Fruit fly (Drosophila melanogaster) whole organism, adult: ENCODE results near the gene CG9514.

Source experiments
- CG11617 ChIP-seq: fragments of 200-800 bp; sonication (Bioruptor generic); optimal IDR thresholded peaks from 2 replicates; lab custom pipeline; 2017; ENCODE audit warnings: mild to moderate bottlenecking, missing biosample characterization, missing genetic modification reagents, missing genetic modification characterization
- CG12768 ChIP-seq: fragments of 200-800 bp; sonication (Bioruptor generic); optimal IDR thresholded peaks from 2 replicates; lab custom pipeline; 2017; ENCODE audit warnings: missing biosample characterization, missing genetic modification characterization, mild to moderate bottlenecking, moderate library complexity, missing genetic modification reagents
- CG14711 ChIP-seq: fragments of 200-800 bp; sonication (Bioruptor generic); optimal IDR thresholded peaks from 2 replicates; lab custom pipeline; 2018; ENCODE audit warnings: missing biosample characterization, mild to moderate bottlenecking, missing genetic modification characterization, moderate library complexity
- CG1620 ChIP-seq: fragments of 200-800 bp; sonication (Bioruptor generic); optimal IDR thresholded peaks from 2 replicates; lab custom pipeline; 2016; ENCODE audit warnings: missing biosample characterization, missing genetic modification characterization
- CG33017 ChIP-seq: fragments of 200-800 bp; sonication (Bioruptor generic); optimal IDR thresholded peaks from 2 replicates; lab custom pipeline; 2018; ENCODE audit warnings: missing biosample characterization, mild to moderate bottlenecking, missing genetic modification characterization, moderate library complexity
- CG5204 ChIP-seq: fragments of 200-800 bp; sonication (Bioruptor generic); optimal IDR thresholded peaks from 2 replicates; lab custom pipeline; 2016; ENCODE audit warnings: missing biosample characterization, missing genetic modification characterization
- CG7045 ChIP-seq: fragments of 200-800 bp; sonication (Bioruptor generic); optimal IDR thresholded peaks from 2 replicates; lab custom pipeline; 2017; ENCODE audit warnings: missing biosample characterization, mild to moderate bottlenecking, missing genetic modification characterization
- CG7101 ChIP-seq: fragments of 200-800 bp; sonication (Bioruptor generic); optimal IDR thresholded peaks from 2 replicates; lab custom pipeline; 2018; ENCODE audit warnings: missing biosample characterization, mild to moderate bottlenecking, missing genetic modification characterization, moderate library complexity
- Clk ChIP-seq: fragments of 200-800 bp; sonication (Bioruptor generic); optimal IDR thresholded peaks from 2 replicates; lab custom pipeline; 2017; ENCODE audit warnings: missing biosample characterization, missing genetic modification characterization
- Crg-1 ChIP-seq: fragments of 200-800 bp; sonication (Bioruptor generic); optimal IDR thresholded peaks from 2 replicates; lab custom pipeline; 2016; ENCODE audit warnings: missing biosample characterization, missing genetic modification characterization
- Hr96 ChIP-seq: fragments of 200-800 bp; sonication (Bioruptor generic); optimal IDR thresholded peaks from 2 replicates; lab custom pipeline; 2016; ENCODE audit warnings: missing biosample characterization, missing genetic modification characterization
- Mnt ChIP-seq: fragments of 200-800 bp; sonication (Bioruptor generic); optimal IDR thresholded peaks from 2 replicates; lab custom pipeline; 2016; ENCODE audit warnings: missing biosample characterization, mild to moderate bottlenecking, missing genetic modification characterization
- bab1 ChIP-seq: fragments of 200-800 bp; sonication (Bioruptor generic); optimal IDR thresholded peaks from 3 replicates; lab custom pipeline; 2019; ENCODE audit warnings: missing biosample characterization, mild to moderate bottlenecking, missing genetic modification characterization, moderate library complexity
- cic ChIP-seq: fragments of 200-800 bp; sonication (Bioruptor generic); optimal IDR thresholded peaks from 2 replicates; lab custom pipeline; 2017; ENCODE audit warnings: missing biosample characterization, mild to moderate bottlenecking, missing genetic modification characterization, moderate library complexity
- cnc ChIP-seq, 2 experiments: fragments of >200 bp; optimal IDR thresholded peaks; 2 replicates each; lab custom pipeline; 2017
- kay ChIP-seq: fragments of 200-800 bp; sonication (Bioruptor generic); peaks from one replicate; lab custom pipeline; 2016; ENCODE audit warnings: missing biosample characterization, missing genetic modification characterization, borderline replicate concordance
- ovo ChIP-seq: fragments of 200-800 bp; sonication (Bioruptor generic); optimal IDR thresholded peaks from 2 replicates; lab custom pipeline; 2016; ENCODE audit warnings: missing biosample characterization, missing genetic modification characterization
- pad ChIP-seq: fragments of 200-800 bp; sonication (Bioruptor generic); optimal IDR thresholded peaks from 3 replicates; lab custom pipeline; 2017; ENCODE audit warnings: missing biosample characterization, missing genetic modification characterization, mild to moderate bottlenecking, moderate library complexity, missing genetic modification reagents
- tj ChIP-seq: fragments of 200-800 bp; sonication (Bioruptor generic); optimal IDR thresholded peaks from 3 replicates; lab custom pipeline; 2017; ENCODE audit warnings: missing biosample characterization, mild to moderate bottlenecking, missing genetic modification characterization, moderate library complexity
- toe ChIP-seq: fragments of 200-800 bp; sonication (Bioruptor generic); optimal IDR thresholded peaks from 2 replicates; lab custom pipeline; 2016; ENCODE audit warnings: missing biosample characterization, missing genetic modification characterization

The CG9514 gene

DNA sequence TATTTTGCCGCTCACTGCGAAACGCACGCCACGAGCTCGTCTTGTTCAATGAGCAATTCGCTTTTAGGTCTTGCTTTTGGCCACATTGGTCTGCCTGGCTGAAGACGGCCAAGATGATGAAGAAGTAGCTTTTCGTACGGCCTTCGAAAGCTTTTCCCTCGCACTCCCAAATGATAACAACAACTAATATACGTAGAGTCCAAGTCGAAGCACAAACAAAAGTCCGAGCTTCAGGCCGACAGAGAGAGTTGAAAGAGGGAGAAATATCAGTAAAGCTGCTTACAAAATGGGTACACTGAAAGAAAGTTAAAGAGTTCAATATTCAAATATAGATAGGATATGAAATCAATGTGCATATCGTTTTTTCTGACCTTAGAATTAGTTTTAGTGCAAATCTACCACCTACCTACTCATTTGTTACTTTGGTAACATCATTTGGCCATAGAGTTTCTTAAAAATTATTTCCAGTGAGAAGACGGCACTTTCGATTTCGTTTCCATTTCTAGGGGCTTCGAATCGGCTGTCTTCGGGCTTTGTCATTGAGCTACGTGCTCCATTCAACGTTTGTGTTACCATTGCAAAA is 14.1 kb downstream of the CG9514 start, which contains the start of the genes CG45064 and CG45065:
Gene CG45064 (minus strand): TSS at position 51 of the 583 bp plus-strand sequence.
Gene CG45065 (minus strand): TSS at position 51 of the 583 bp plus-strand sequence.
- TF ChIP-seq bab1 (GFP tag; lab: Kevin White, UChicago): peak; percentile 54
- TF ChIP-seq CG7101 (tag; lab: Kevin White, UChicago): peak; percentile 3
- TF ChIP-seq ovo (GFP tag; lab: Kevin White, UChicago): no peak

DNA sequence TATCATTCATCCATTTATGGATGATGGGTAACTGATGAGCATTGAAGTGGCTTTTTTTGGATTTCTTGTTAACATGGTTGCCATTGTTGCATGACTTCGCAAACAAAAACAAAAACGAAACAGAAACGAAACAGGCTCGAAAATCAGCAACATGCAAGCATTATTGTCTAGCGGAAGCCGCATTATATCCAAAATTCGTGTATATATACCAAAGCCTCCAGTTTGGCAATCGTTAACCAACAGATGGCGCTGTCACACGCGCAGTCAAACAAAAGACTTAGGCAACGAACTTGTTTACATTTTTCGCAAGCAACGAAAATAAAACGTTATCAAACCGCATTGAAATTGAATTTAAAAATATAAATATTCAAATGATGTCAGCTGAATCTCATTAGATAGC is 17.8 kb downstream of the CG9514 start:
- TF ChIP-seq CG1620 (GFP tag; lab: Kevin White, UChicago): no peak
- TF ChIP-seq CG5204: no peak
- TF ChIP-seq ovo (GFP tag; lab: Kevin White, UChicago): no peak
- TF ChIP-seq bab1 (GFP tag; lab: Kevin White, UChicago): no peak
- TF ChIP-seq CG14711 (tag; lab: Kevin White, UChicago): no peak
- TF ChIP-seq Clk: no peak
- no peak for TF ChIP-seq CG12768 (GFP tag; lab: Kevin White, UChicago)
- TF ChIP-seq CG7045 (GFP tag; lab: Kevin White, UChicago): no peak
- TF ChIP-seq Crg-1 (GFP tag; lab: Kevin White, UChicago): no peak
- TF ChIP-seq cic: no peak
- no peak for TF ChIP-seq CG33017 (tag; lab: Kevin White, UChicago)
- no peak for TF ChIP-seq tj (GFP tag; lab: Kevin White, UChicago)
- TF ChIP-seq toe: no peak
- TF ChIP-seq CG11617: no peak
- no peak for TF ChIP-seq kay (GFP tag; lab: Kevin White, UChicago)
- no peak for TF ChIP-seq Mnt (GFP tag; lab: Kevin White, UChicago)

DNA sequence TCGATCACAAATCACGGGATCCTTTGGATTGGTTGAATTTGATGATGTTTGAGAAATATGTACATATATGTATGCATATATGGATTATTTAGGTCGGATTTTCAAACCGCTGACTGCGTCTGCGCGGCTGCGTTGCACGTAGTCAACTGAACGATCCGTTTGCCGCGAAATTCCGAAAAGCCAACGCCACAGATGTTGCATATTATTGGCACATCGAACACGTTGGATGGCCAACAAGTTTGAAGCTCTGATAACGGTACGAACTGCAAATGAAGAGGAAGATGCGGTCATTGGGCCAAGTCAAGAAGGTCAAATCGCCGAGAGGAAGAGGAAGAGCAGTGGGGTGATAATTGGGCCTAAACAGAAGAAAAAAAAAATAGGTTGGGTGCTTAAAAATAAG is 25.7 kb downstream of the CG9514 start, which contains the start of gene CG9518:
Gene CG9518 (minus strand): TSS at position 154 of the 400 bp plus-strand sequence.
- no peak for TF ChIP-seq Hr96
- no peak for TF ChIP-seq toe
- no peak for TF ChIP-seq cic
- no peak for TF ChIP-seq CG12768 (GFP tag; lab: Kevin White, UChicago)
- no peak for TF ChIP-seq CG11617
- no peak for TF ChIP-seq ovo (GFP tag; lab: Kevin White, UChicago)
- TF ChIP-seq tj (GFP tag; lab: Kevin White, UChicago): no peak
- TF ChIP-seq kay (GFP tag; lab: Kevin White, UChicago): no peak
- no peak for TF ChIP-seq CG7101 (tag; lab: Kevin White, UChicago)
- TF ChIP-seq CG14711 (tag; lab: Kevin White, UChicago): no peak
- no peak for TF ChIP-seq Clk
- no peak for TF ChIP-seq bab1 (GFP tag; lab: Kevin White, UChicago)

DNA sequence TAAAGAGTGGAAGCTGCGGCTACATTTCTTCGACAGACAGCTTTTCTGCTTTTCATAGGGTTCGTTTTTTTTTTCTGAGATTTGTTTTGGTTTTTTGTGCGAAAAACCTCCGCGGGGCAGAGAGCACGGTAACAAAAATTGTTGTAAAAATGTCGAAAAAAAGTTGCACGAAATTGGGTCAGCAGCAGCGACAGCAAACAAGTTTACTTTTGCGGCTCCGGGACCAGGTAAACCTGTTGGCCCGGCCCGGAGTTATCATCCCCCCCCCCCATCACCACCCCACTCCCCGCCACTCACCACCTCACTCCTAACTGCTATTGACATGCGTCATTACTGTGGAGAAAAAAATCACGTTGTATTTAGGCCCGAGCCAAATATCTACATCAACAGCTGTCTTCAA is 28.3 kb downstream of the CG9514 start:
- TF ChIP-seq tj (GFP tag; lab: Kevin White, UChicago): no peak
- TF ChIP-seq CG11617: no peak
- no peak for TF ChIP-seq Hr96
- no peak for TF ChIP-seq Mnt (GFP tag; lab: Kevin White, UChicago)
- TF ChIP-seq CG7101 (tag; lab: Kevin White, UChicago): no peak
- TF ChIP-seq Crg-1 (GFP tag; lab: Kevin White, UChicago): no peak

DNA sequence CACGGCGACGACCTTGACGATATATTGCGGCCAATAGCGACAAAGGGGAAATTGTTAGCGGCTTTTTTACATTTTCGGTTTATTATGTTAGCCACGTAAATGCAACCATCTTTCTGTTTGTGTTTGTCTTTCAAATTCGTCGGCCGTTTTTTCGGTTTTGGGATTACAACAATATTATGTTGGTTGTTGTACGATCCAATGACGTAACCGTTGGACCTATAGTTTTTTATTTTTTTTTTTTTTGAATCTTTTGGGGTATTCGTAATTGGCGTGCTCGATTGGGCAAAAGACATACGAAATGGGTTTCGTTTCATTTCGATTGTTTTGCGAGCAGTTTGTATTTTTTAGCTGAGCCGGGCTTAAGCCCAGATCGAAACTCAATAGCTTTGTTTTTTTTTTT is 29.8 kb downstream of the CG9514 start:
- TF ChIP-seq CG7045 (GFP tag; lab: Kevin White, UChicago): no peak

DNA sequence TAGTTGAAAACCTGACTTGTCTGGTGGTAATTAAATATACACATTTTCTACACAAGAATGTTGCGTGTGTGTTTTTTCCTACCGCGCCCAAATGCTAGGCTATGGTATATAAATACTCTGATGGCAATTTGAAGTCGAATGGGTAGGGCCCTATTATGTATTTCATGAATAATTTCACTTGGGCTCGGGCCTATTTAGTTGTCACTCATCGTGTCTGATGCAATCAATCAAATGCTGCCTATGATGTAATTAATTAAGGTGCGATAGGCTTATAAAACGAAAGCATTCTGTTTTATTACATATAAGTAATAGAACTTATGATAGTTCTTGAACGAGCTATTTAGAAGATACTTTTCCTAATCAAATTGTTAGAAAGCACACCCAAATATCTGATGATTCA is 34.2 kb downstream of the CG9514 start:
- TF ChIP-seq kay (GFP tag; lab: Kevin White, UChicago): no peak
- no peak for TF ChIP-seq Hr96
- TF ChIP-seq CG33017 (tag; lab: Kevin White, UChicago): no peak
- no peak for TF ChIP-seq pad
- no peak for TF ChIP-seq CG11617
- no peak for TF ChIP-seq toe
- TF ChIP-seq CG14711 (tag; lab: Kevin White, UChicago): no peak
- no peak for TF ChIP-seq CG12768 (GFP tag; lab: Kevin White, UChicago)
- TF ChIP-seq CG1620 (GFP tag; lab: Kevin White, UChicago): no peak
- no peak for TF ChIP-seq bab1 (GFP tag; lab: Kevin White, UChicago)
- no peak for TF ChIP-seq CG7045 (GFP tag; lab: Kevin White, UChicago)
- no peak for TF ChIP-seq CG5204
- no peak for TF ChIP-seq Mnt (GFP tag; lab: Kevin White, UChicago)
- no peak for TF ChIP-seq Crg-1 (GFP tag; lab: Kevin White, UChicago)
- TF ChIP-seq ovo (GFP tag; lab: Kevin White, UChicago): no peak
- no peak for TF ChIP-seq CG7101 (tag; lab: Kevin White, UChicago)
- TF ChIP-seq Clk: no peak
- no peak for TF ChIP-seq cic

DNA sequence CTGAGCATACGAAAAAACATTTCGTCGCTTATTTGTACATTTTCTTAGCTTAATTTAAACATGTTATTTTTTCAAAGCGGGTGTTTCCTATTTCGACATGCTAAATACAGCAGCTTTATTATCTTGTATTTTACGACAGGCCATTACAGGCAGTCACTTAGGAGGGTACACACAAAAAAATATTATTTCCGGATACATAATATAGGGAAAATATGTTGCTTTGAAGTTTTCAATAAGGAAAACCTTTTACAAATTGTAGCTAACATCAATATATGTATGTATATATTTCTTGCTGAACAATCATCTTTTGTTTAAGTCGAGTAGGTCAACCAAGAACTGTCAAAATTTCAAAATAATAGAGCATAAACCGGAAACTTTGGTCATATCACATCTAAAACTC is 37.7 kb downstream of the CG9514 start, which contains the start of gene CG46399:
Gene CG46399 (plus strand): TSS at position 301 of the 400 bp plus-strand sequence.
- TF ChIP-seq cnc (optimal IDR thresholded peaks at IDR 0.05; lab: Kevin White, UChicago): no peak
- no peak for TF ChIP-seq Crg-1 (GFP tag; lab: Kevin White, UChicago)
- no peak for TF ChIP-seq ovo (GFP tag; lab: Kevin White, UChicago)
- TF ChIP-seq CG33017 (tag; lab: Kevin White, UChicago): no peak
- TF ChIP-seq CG11617: no peak
- TF ChIP-seq toe: no peak
- no peak for TF ChIP-seq pad
- TF ChIP-seq bab1 (GFP tag; lab: Kevin White, UChicago): no peak
- no peak for TF ChIP-seq Clk
- TF ChIP-seq CG14711 (tag; lab: Kevin White, UChicago): no peak
- no peak for TF ChIP-seq Mnt (GFP tag; lab: Kevin White, UChicago)
- no peak for TF ChIP-seq CG1620 (GFP tag; lab: Kevin White, UChicago)
- TF ChIP-seq Hr96: no peak
- TF ChIP-seq cic: no peak
- no peak for TF ChIP-seq CG12768 (GFP tag; lab: Kevin White, UChicago)
